Fruit fly (Drosophila melanogaster) Kc167 (cell line): Measurements from ENCODE around the gene Teh3.

Source experiments
- Myc ChIP-seq: fragments of >200 bp; optimal IDR thresholded peaks from 2 replicates; lab custom pipeline; 2017; ENCODE audit warnings: missing external identifiers
- Sin3A ChIP-seq: fragments of >200 bp; optimal IDR thresholded peaks from 2 replicates; lab custom pipeline; 2018; ENCODE audit warnings: missing external identifiers
- h ChIP-seq: fragments of >200 bp; optimal IDR thresholded peaks from 3 replicates; lab custom pipeline; 2018; ENCODE audit warnings: missing external identifiers
- insv ChIP-seq: fragments of >200 bp; optimal IDR thresholded peaks from 3 replicates; lab custom pipeline; 2018; ENCODE audit warnings: missing external identifiers
- psq ChIP-seq: fragments of >200 bp; optimal IDR thresholded peaks from 2 replicates; lab custom pipeline; 2017; ENCODE audit warnings: missing external identifiers
- ttk ChIP-seq: sonication (Bioruptor generic); optimal IDR thresholded peaks from 2 replicates; lab custom pipeline; 2017; ENCODE audit warnings: missing external identifiers

Teh3 gene

DNA sequence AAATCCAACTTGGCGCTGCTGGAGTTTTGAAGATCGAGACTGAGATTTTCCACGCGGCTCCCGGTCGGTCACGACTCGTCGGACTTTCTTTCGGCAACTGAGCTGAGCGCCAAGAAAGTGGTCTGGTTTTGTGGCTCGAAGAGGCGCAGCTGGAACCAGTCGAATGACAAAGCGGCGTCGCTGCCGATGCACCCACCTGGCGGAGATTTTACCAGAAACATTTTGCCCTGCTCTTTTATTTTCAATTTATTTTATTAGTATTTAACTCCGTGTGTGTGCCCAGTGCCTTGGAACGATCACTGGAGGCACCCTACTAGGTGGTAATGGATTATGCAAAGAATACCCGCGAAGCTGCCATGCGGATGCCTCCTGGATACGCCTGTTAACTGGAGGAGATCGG, 19.8 kb upstream of the Teh3 start, which contains the start of gene CG15005:
CG15005 (minus strand) TSS at position 101 of the 400 bp plus-strand sequence.
- TF ChIP-seq ttk (lab: Kevin White, UChicago) (no peak), Sin3A (lab: Kevin White, UChicago) (no peak), h (lab: Kevin White, UChicago) (no peak), Myc (no peak), insv (lab: Kevin White, UChicago) (no peak), psq (no peak)

DNA sequence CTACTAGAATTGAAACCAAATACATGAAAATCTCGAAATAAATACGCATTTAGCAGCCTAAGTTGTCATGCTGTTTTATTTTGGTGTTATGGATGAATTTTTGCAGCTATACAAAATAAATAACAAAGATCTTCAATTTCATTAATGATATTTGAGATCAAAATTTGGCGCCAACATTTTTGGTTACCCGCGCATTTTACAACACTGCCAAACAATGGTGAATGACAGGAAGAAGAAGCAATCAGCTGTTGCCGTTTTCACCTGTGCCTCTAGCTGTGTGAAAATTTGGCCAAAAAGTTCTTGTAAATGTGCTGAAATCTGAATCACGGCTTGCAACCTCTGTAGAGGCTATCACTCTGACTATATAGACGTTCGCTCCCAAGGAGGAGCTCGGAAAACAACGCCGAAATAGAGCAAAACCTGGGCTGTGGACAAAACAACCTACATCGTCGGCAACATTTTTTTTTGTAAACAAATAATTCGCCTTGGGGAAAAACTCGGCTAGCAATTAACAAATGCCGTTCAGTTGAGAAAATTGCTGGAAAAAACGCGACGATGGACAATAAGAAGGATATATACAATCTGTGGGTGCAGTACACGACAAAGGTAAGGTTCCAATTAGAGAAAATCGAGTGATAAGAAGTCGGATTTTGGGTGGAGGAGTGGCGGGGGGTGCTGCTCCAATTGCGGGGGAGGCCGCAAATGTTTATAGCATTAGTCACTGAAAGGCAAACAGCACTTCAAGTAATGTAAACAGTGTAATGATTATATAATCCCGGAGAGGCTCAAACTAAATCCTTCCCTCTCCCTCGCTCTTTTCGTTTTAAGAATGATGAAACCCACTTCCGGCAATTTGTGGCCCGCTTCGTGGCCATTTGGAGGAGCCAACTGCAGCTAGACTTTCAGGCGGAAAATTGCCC, 9.5 kb upstream of the Teh3 start, which contains the start of gene CG43367:
CG43367 (plus strand) TSS at position 264 of the 920 bp plus-strand sequence.
- TF ChIP-seq Myc (no peak), h (lab: Kevin White, UChicago) (no peak), ttk (lab: Kevin White, UChicago) (no peak), psq (no peak), insv (lab: Kevin White, UChicago) (no peak), Sin3A (lab: Kevin White, UChicago) (no peak)

DNA sequence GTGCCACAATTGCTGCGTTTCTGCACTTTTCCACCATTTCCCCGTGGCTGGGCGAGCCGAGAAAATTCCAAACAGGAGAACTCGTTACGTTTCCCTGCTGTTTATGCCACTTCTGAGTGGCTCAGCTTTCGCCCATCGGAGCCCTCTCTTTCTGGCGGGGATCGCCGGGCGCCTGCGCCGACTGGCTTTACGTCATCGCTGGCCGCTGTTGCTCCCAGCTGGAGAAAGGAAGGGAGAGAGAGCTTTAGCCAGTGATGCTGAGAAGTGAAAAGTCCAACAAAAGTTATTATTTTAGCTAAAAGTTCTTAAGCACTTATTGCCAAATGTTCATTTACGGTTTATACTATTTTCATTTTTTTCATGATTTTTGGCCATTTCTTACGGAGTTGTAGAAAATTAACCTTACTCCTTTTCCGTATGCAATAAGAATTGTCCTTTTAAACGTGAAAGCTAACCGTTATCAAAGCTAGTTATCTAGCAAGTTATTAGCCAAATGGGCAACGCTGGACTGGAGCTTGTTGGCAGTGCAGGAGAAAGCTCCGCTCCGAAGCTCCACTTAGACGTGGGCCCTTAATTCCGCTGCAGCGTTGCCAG, 3.6 kb upstream of the Teh3 start, which contains the start of the genes Teh2 and tipE:
Teh2 (minus strand) TSS at position 94 of the 594 bp plus-strand sequence.
tipE (plus strand) TSS at position 570 of the 594 bp plus-strand sequence.
- no peak for TF ChIP-seq psq
- TF ChIP-seq ttk (lab: Kevin White, UChicago), result no peak
- TF ChIP-seq insv (lab: Kevin White, UChicago), result no peak
- no peak for TF ChIP-seq Myc
- TF ChIP-seq Sin3A (lab: Kevin White, UChicago), result no peak
- no peak for TF ChIP-seq h (lab: Kevin White, UChicago)

DNA sequence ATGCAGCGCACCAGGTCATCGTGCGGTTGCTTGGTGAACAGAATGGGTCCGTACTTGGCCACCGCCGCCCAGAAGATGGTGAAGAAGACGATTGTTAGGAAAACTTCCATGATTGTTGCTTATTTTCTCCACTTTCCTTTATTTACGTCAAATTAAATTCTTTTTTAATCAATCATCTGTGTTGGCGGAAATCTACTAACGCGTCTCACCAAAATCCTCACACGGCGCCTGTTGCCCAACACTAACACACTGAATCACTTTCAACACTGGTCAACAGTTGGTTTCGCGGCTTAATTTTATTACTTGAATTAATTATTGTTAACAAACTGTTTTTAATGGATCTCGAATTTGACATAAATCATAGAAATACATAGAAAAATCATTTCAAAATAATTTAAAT, 2.2 kb upstream of the Teh3 start, which contains the start of gene VhaM9.7-c:
VhaM9.7-c (minus strand) TSS at position 207 of the 400 bp plus-strand sequence.
- TF ChIP-seq psq, result no peak
- TF ChIP-seq h (lab: Kevin White, UChicago), result no peak
- no peak for TF ChIP-seq insv (lab: Kevin White, UChicago)
- no peak for TF ChIP-seq ttk (lab: Kevin White, UChicago)
- TF ChIP-seq Sin3A (lab: Kevin White, UChicago), result no peak
- TF ChIP-seq Myc, result no peak

DNA sequence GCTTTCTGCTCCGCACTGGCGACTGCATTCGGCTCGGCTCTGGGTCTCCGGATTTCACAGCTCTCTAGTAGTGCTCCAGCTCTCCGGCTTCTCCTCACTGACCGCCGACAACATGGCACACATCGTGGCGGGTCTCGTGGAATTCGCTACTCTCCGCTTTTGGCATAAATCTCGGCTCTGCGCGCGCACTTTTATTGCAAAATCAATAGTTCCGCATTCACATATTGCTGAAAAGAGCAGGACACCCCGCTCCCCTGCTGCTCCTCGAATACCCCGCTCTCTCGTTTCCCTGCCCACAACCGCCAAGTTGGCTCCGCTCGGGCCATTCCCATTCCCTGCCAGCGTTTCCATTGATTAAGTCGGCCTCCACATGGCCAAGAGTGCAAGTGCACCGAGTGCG, 796 bp upstream of the Teh3 start:
- TF ChIP-seq psq, result no peak
- TF ChIP-seq insv (lab: Kevin White, UChicago), result no peak

DNA sequence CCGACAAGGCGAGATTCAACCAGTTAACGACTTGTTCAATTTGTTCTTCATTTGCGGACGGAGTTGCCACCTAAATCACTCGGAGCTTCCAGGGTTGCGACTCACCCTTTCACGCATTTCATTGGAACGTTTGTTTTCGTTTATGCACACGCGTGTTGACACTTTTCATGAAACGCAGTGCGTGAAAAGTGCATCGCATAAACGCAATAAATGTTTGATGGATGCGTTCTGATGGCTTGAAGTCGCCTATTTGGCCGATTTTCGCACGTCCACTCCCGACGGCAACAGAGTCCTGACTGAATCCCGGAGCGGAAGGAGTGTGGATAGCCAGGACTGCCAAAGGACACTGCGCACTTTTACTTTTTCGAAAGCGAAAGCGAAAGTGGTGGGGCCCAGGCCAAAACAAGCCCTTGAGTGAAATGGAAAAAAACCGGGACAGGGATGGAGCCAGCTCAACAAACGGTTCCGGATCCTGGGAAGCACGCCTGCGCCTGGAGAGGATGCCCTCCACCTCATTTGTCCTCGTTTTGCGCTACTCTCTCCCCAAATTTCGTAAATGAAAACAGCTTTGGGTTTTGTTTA, 6.4 kb downstream of the Teh3 start, which contains the start of gene Teh4:
Teh4 (minus strand) TSS at position 290 of the 582 bp plus-strand sequence.
- TF ChIP-seq h (lab: Kevin White, UChicago), result no peak
- no peak for TF ChIP-seq insv (lab: Kevin White, UChicago)
- TF ChIP-seq ttk (lab: Kevin White, UChicago), result no peak
- no peak for TF ChIP-seq Sin3A (lab: Kevin White, UChicago)
- no peak for TF ChIP-seq Myc
- TF ChIP-seq psq, result no peak

DNA sequence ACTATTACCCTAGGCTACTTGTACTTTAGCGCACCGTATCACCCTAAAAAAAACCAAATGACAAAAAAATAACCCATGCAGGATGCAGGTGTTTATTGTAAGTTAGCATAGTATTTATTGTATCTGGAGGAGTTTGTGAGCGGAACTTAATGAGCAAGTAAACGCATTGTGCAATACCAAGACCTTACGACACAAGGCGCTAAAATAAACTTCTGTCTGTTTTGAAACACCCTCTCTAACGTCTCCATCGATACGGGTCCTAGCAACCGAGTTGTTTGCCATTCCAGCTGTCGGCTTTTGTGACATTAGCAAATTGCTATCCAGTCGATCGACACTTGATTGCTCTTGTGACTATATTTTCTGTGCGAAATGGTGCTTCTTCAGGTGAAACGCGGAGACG, 10.9 kb downstream of the Teh3 start, which contains the start of gene CG18675:
CG18675 (plus strand) TSS at position 301 of the 400 bp plus-strand sequence.
- TF ChIP-seq h (lab: Kevin White, UChicago), result no peak
- no peak for TF ChIP-seq psq

DNA sequence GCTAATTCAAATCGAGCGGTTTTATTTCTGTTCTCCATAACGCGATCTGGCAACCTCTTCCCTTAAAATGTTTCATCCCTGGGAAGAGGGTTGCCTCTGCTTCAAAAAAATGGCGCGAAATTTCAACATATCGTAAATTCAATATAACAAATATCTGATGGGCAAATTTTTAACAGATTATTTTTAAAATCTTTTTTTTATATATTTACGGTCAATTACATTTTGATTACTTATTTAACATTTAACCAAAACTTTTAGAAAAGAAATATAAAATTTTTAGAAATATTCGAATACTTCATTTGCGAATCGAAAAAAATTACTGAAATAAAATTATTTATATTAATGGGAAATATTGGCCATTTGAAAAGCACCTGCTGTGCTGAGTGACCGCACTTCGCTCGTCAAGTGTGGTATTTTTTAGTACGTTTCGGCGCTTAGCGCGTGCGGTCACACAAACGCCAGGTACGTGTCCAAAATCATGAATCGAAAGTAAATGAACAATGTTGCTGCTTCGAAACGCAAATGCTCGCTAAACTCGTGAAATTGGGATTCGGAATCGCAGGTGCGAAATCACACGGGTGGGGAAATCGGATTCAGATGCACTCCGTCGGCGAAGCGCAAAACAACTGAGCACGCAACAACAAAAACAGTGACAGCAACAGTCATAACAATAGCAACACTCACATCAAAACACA, 14.4 kb downstream of the Teh3 start, which contains the start of gene Ero1L:
Ero1L (plus strand) TSS at position 448 of the 695 bp plus-strand sequence.
- TF ChIP-seq h (lab: Kevin White, UChicago) (no peak), Myc (no peak), insv (lab: Kevin White, UChicago) (no peak), ttk (lab: Kevin White, UChicago) (no peak), psq (no peak), Sin3A (lab: Kevin White, UChicago) (no peak)

DNA sequence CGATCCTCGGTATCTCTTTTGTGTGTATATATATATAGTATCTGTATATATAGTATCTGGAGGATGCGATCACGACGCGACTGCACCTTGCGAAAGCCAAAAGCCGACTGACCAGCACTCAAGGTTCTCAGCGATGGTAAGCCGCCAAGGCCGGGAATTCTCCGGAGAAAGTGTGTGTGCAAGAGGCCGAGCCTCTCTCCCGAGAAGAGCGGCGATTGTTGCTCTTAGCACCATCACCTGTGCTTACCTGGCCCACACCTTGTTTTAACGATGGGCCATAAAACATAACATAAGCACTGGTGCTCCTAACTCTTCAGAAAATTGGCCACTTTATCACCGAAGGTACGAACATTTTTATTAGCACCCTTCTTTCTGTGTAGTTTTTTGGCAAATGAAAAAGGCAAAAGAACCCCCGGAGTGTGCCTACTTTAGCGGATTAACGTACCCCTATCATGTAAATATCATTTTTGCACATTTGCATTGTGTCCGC, 17.1 kb downstream of the Teh3 start, which contains the start of gene mas:
mas (minus strand) TSS at position 112 of the 490 bp plus-strand sequence.
- TF ChIP-seq insv (lab: Kevin White, UChicago) (no peak), ttk (lab: Kevin White, UChicago) (no peak), psq (no peak), h (lab: Kevin White, UChicago) (no peak), Sin3A (lab: Kevin White, UChicago) (no peak), Myc (no peak)

DNA sequence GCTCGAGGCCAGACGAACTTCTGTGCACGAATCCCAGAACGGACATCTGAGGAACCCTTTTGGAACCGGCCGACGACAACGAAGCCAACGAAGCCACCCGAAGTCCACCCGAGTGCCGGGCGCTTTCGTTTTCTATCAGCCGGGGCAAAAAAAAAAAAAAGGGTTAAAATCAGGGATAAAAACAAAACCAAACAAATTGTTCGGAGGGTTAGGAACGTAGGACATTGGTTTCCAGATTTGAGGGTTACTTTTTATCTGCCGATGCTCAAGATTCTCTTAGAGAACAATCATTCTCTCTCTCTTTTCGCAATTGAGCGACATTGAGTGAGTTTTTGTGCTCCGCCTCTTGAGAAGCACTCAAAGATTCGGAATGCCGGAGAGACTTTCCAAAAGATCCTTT, 23.5 kb downstream of the Teh3 start, which contains the start of gene nab:
nab (minus strand) TSS at position 7 of the 400 bp plus-strand sequence.
- TF ChIP-seq Sin3A (lab: Kevin White, UChicago) (no peak), h (lab: Kevin White, UChicago) (no peak), insv (lab: Kevin White, UChicago) (no peak), Myc (no peak), ttk (lab: Kevin White, UChicago) (no peak), psq (no peak)

DNA sequence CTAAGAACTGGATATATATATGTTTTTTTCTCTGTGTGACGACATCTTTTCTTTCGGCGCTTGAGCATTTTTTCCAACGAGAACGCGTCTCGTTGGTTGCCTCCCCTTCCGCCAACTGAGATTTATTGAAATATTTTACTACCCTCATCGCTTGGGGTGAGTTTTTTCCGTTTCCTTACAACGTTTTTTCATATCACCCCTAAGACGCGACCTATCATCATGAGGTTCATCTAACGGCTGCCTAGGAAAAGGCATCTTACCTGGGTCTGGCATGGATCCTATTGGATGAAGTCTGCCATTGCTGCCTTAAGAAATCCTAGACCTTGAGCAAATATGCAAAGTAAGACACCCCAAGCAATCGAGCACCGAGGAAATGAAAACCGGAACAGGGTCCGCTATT, 25.2 kb downstream of the Teh3 start:
- TF ChIP-seq h (lab: Kevin White, UChicago) (no peak), psq (no peak), Sin3A (lab: Kevin White, UChicago) (no peak), ttk (lab: Kevin White, UChicago) (no peak), Myc (no peak), insv (lab: Kevin White, UChicago) (no peak)
